Worm (Caenorhabditis elegans): ENCODE results near the gene pqn-84.

The pqn-84 gene

DNA sequence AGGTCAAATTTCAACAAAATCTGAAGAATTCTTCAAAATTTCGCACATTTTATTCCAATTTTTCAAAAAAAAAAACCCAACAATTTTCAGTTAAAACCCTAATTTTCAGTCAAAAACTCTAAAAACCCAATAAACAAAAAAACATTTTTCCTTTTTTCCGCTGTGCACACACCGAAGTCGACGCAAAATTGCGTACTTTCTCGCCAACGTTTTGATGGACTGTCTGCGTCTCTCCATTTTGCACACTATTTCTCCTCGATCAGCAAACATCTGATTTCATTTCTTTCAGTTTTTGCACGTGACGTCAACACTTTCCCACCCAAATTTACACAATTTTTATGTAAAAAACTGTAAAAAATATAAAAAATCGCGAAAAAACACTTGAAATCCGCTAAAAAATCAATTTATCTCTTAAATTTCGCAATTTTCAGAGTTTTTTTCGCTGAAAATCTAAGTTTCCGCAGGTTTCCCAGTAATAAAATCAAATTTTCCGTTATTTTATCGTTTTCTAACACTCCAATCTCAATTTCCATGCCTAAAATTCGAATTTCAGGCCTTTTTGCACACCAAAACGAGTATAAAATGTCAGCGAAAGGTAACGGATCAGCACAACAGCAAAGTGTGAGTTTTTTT, 42.8 kb upstream of the pqn-84 start, which contains the start of gene crh-1 (continued):
- peak; percentile 67 for TF ChIP-seq dmd-6 (GFP tag; IDR thresholded peaks at IDR 0.05)
- TF ChIP-seq daf-16 (GFP tag; optimal IDR thresholded peaks at IDR 0.05), result peak in 1 of 2 experiments; percentile 35
- peak; percentile 86 for TF ChIP-seq daf-16 (tag; optimal IDR thresholded peaks at IDR 0.05)
- peak; percentile 83 for TF ChIP-seq dve-1 (tag; optimal IDR thresholded peaks at IDR 0.05; ENCODE audit: insufficient read depth)
- TF ChIP-seq tag-97 (GFP tag; IDR thresholded peaks at IDR 0.05), result no peak
- no peak for TF ChIP-seq spr-3 (GFP tag; optimal IDR thresholded peaks at IDR 0.05)
- no peak for TF ChIP-seq nhr-11 (tag; optimal IDR thresholded peaks at IDR 0.05)
- no peak for TF ChIP-seq nhr-76 (tag; optimal IDR thresholded peaks at IDR 0.05)
- TF ChIP-seq rbr-2 (tag; optimal IDR thresholded peaks at IDR 0.05), result peak; percentile 61
- TF ChIP-seq php-3 (GFP tag; IDR thresholded peaks at IDR 0.05), result peak; percentile 70
- TF ChIP-seq ztf-7 (tag; optimal IDR thresholded peaks at IDR 0.05), result peak; percentile 58
- no peak for TF ChIP-seq ces-1 (GFP tag; optimal IDR thresholded peaks at IDR 0.05)
- no peak for TF ChIP-seq fos-1 (tag; optimal IDR thresholded peaks at IDR 0.05)
- no peak for TF ChIP-seq F37D6.2 (tag; optimal IDR thresholded peaks at IDR 0.05)
- no peak for TF ChIP-seq ztf-11 (tag; optimal IDR thresholded peaks at IDR 0.05)
- TF ChIP-seq set-16 (GFP tag; IDR thresholded peaks at IDR 0.05), result no peak
- TF ChIP-seq spr-1 (tag; optimal IDR thresholded peaks at IDR 0.05), result peak; percentile 45
- TF ChIP-seq ceh-20 (GFP tag; IDR thresholded peaks at IDR 0.05), result peak; percentile 47; the same call in 1 of the 2 replicates
- no peak for TF ChIP-seq R02D3.7 (tag; optimal IDR thresholded peaks at IDR 0.05)
- TF ChIP-seq snpc-1.2 (GFP tag; IDR thresholded peaks at IDR 0.05), result no peak
- TF ChIP-seq tra-1 (GFP tag; IDR thresholded peaks at IDR 0.05), result no peak
- no peak for TF ChIP-seq daf-19 (GFP tag; conservative IDR thresholded peaks at IDR 0.05)
- TF ChIP-seq zip-2 (tag; optimal IDR thresholded peaks at IDR 0.05), result no peak
- peak; percentile 63 for TF ChIP-seq nhr-102 (tag; optimal IDR thresholded peaks at IDR 0.05)
- TF ChIP-seq F44E2.7 (GFP tag; IDR thresholded peaks at IDR 0.05), result no peak
- TF ChIP-seq Y5F2A.4 (GFP tag; optimal IDR thresholded peaks at IDR 0.05), result no peak
- peak; percentile 77 for TF ChIP-seq lin-38 (GFP tag; IDR thresholded peaks at IDR 0.05)
- TF ChIP-seq nhr-42 (GFP tag; IDR thresholded peaks at IDR 0.05), result no peak
- TF ChIP-seq ceh-32 (tag; optimal IDR thresholded peaks at IDR 0.05; ENCODE audit: poor library complexity), result no peak
- TF ChIP-seq hif-1 (tag; optimal IDR thresholded peaks at IDR 0.05), result peak in 1 of 2 experiments; percentile 55
- TF ChIP-seq aha-1 (tag), result peak; percentile 99
- TF ChIP-seq zfp-2 (tag; optimal IDR thresholded peaks at IDR 0.05), result no peak
- TF ChIP-seq nhr-237 (tag; optimal IDR thresholded peaks at IDR 0.05), result no peak
- no peak for TF ChIP-seq Y48G9A.11 (GFP tag; IDR thresholded peaks at IDR 0.05)
- no peak for TF ChIP-seq zip-11 (GFP tag; IDR thresholded peaks at IDR 0.05)
- no peak for TF ChIP-seq D1046.2 (GFP tag; IDR thresholded peaks at IDR 0.05)
- no peak for TF ChIP-seq dmd-8 (GFP tag; IDR thresholded peaks at IDR 0.05)
- TF ChIP-seq ceh-62 (tag; optimal IDR thresholded peaks at IDR 0.05), result no peak
- peak; percentile 76 for TF ChIP-seq dpl-1 (GFP tag; optimal IDR thresholded peaks at IDR 0.05)
- no peak for TF ChIP-seq daf-12 (tag; optimal IDR thresholded peaks at IDR 0.05)
- peak in 1 of 2 experiments; percentile 62 for TF ChIP-seq mdl-1 (tag; optimal IDR thresholded peaks at IDR 0.05)
- TF ChIP-seq F49E8.2 (tag; optimal IDR thresholded peaks at IDR 0.05; ENCODE audit: borderline replicate concordance), result no peak
- TF ChIP-seq F26F4.8 (GFP tag; conservative IDR thresholded peaks at IDR 0.05), result no peak
- TF ChIP-seq daf-8 (GFP tag; IDR thresholded peaks at IDR 0.05), result no peak
- no peak for TF ChIP-seq mxl-2 (GFP tag; conservative IDR thresholded peaks at IDR 0.05)
- no peak for TF ChIP-seq ama-1 (optimal IDR thresholded peaks at IDR 0.05)
- TF ChIP-seq lin-13 (GFP tag; optimal IDR thresholded peaks at IDR 0.05), result peak; percentile 69
- TF ChIP-seq unc-130 (GFP tag; optimal IDR thresholded peaks at IDR 0.05), result no peak
- TF ChIP-seq lsy-2 (tag; optimal IDR thresholded peaks at IDR 0.05), result peak in 1 of 2 experiments; percentile 85
- no peak for TF ChIP-seq nhr-10 (tag; optimal IDR thresholded peaks at IDR 0.05)
- TF ChIP-seq duxl-1 (tag; optimal IDR thresholded peaks at IDR 0.05; ENCODE audit: poor library complexity), result peak; percentile 45
